Worm (Caenorhabditis elegans) whole organism, late embryonic: ENCODE data around the gene sipa-1.
A peak's percentile ranks its signal among the peaks of the same experiment; 100 is the strongest.

Source experiments
- C08G9.2 ChIP-seq: sonication (generic microtip); optimal IDR thresholded peaks from 2 replicates; lab custom pipeline; 2016; ENCODE audit warnings: mild to moderate bottlenecking, missing genetic modification characterization, moderate library complexity, missing compliant biosample characterization
- F13H6.1 ChIP-seq: sonication (generic microtip); optimal IDR thresholded peaks from 2 replicates; lab custom pipeline; 2016; ENCODE audit warnings: missing genetic modification characterization, missing compliant biosample characterization
- K02D7.2 ChIP-seq: sonication (generic microtip); optimal IDR thresholded peaks from 2 replicates; lab custom pipeline; 2017; ENCODE audit warnings: mild to moderate bottlenecking, missing genetic modification characterization, missing compliant biosample characterization
- K09A11.1 ChIP-seq: sonication (generic microtip); optimal IDR thresholded peaks from 2 replicates; lab custom pipeline; 2017; ENCODE audit warnings: antibody characterized with exemption, mild to moderate bottlenecking, missing genetic modification characterization, missing compliant biosample characterization; ENCODE audit not compliant: insufficient read depth
- ceh-14 ChIP-seq: sonication (generic microtip); optimal IDR thresholded peaks from 2 replicates; lab custom pipeline; 2016; ENCODE audit warnings: missing genotype, missing genetic modification characterization, missing compliant biosample characterization
- ceh-18 ChIP-seq: sonication (generic microtip); optimal IDR thresholded peaks from 2 replicates; lab custom pipeline; 2016; ENCODE audit warnings: missing genetic modification characterization, missing compliant biosample characterization
- ceh-19 ChIP-seq: fragments of 200-800 bp; sonication (Bioruptor generic); optimal IDR thresholded peaks from 2 replicates; lab custom pipeline; 2018; ENCODE audit warnings: mild to moderate bottlenecking, missing genetic modification characterization, missing compliant biosample characterization
- ceh-24 ChIP-seq: sonication (generic microtip); optimal IDR thresholded peaks from 2 replicates; lab custom pipeline; 2016; ENCODE audit warnings: mild to moderate bottlenecking, missing genetic modification characterization, missing compliant biosample characterization
- ceh-31 ChIP-seq: sonication (generic microtip); optimal IDR thresholded peaks from 2 replicates; lab custom pipeline; 2016; ENCODE audit warnings: missing genetic modification characterization, missing compliant biosample characterization
- ceh-6 ChIP-seq: fragments of 200-800 bp; sonication (Bioruptor generic); optimal IDR thresholded peaks from 2 replicates; lab custom pipeline; 2018; ENCODE audit warnings: mild to moderate bottlenecking, missing genetic modification characterization, missing compliant biosample characterization
- ceh-9 ChIP-seq: sonication (generic microtip); optimal IDR thresholded peaks from 2 replicates; lab custom pipeline; 2016; ENCODE audit warnings: mild to moderate bottlenecking, missing genetic modification characterization, inconsistent platforms, missing compliant biosample characterization
- dve-1 ChIP-seq: sonication (generic microtip); optimal IDR thresholded peaks from 2 replicates; lab custom pipeline; 2017; ENCODE audit warnings: antibody characterized with exemption, mild to moderate bottlenecking, missing genetic modification characterization, missing compliant biosample characterization
- elt-2 ChIP-seq: sonication (generic microtip); optimal IDR thresholded peaks from 2 replicates; lab custom pipeline; 2016; ENCODE audit warnings: missing genetic modification reagents, missing genetic modification characterization, missing compliant biosample characterization
- elt-4 ChIP-seq: sonication (generic microtip); optimal IDR thresholded peaks from 2 replicates; lab custom pipeline; 2016; ENCODE audit warnings: missing genetic modification characterization, missing compliant biosample characterization
- ets-4 ChIP-seq: sonication (generic microtip); optimal IDR thresholded peaks from 2 replicates; lab custom pipeline; 2016; ENCODE audit warnings: missing genetic modification characterization, missing compliant biosample characterization
- hlh-13 ChIP-seq: fragments of 200-800 bp; sonication (Bioruptor generic); optimal IDR thresholded peaks from 2 replicates; lab custom pipeline; 2018; ENCODE audit warnings: mild to moderate bottlenecking, missing genetic modification characterization, missing compliant biosample characterization
- hlh-30 ChIP-seq: sonication (generic microtip); optimal IDR thresholded peaks from 2 replicates; lab custom pipeline; 2017; ENCODE audit warnings: antibody characterized with exemption, missing genetic modification characterization, missing compliant biosample characterization; ENCODE audit not compliant: insufficient read depth
- hlh-6 ChIP-seq: sonication (generic microtip); optimal IDR thresholded peaks from 2 replicates; lab custom pipeline; 2016; ENCODE audit warnings: missing genotype, missing genetic modification characterization, missing compliant biosample characterization
- hlh-8 ChIP-seq: sonication (generic microtip); optimal IDR thresholded peaks from 2 replicates; lab custom pipeline; 2016; ENCODE audit warnings: missing genotype, missing genetic modification characterization, missing compliant biosample characterization
- mec-3 ChIP-seq: sonication (generic microtip); optimal IDR thresholded peaks from 2 replicates; lab custom pipeline; 2016; ENCODE audit warnings: borderline replicate concordance, missing genetic modification characterization, missing compliant biosample characterization
- nfya-1 ChIP-seq: sonication (generic microtip); optimal IDR thresholded peaks from 2 replicates; lab custom pipeline; 2017; ENCODE audit warnings: missing genetic modification characterization, mild to moderate bottlenecking, missing compliant biosample characterization, antibody characterized with exemption, moderate library complexity
- odd-2 ChIP-seq: sonication (generic microtip); optimal IDR thresholded peaks from 2 replicates; lab custom pipeline; 2017; ENCODE audit warnings: antibody characterized with exemption, mild to moderate bottlenecking, missing genetic modification characterization, missing compliant biosample characterization
- pat-9 ChIP-seq: fragments of 200-800 bp; sonication (Bioruptor generic); optimal IDR thresholded peaks from 2 replicates; lab custom pipeline; 2018; ENCODE audit warnings: mild to moderate bottlenecking, missing genetic modification characterization, moderate library complexity, missing compliant biosample characterization
- pha-2 ChIP-seq: sonication (generic microtip); optimal IDR thresholded peaks from 2 replicates; lab custom pipeline; 2017; ENCODE audit warnings: mild to moderate bottlenecking, missing genetic modification characterization, missing compliant biosample characterization
- pha-4 ChIP-seq: fragments of 150-350 bp; optimal IDR thresholded peaks from 2 replicates; lab custom pipeline; 2018; ENCODE audit warnings: missing biosample characterization, missing genetic modification reagents, missing genetic modification characterization
- ref-2 ChIP-seq: sonication (generic microtip); optimal IDR thresholded peaks from 2 replicates; lab custom pipeline; 2016; ENCODE audit warnings: missing genetic modification characterization, missing compliant biosample characterization
- sdc-2 ChIP-seq: sonication (generic microtip); optimal IDR thresholded peaks from 2 replicates; lab custom pipeline; 2016; ENCODE audit warnings: missing genotype, missing genetic modification characterization, missing compliant biosample characterization
- sox-2 ChIP-seq: fragments of 200-800 bp; sonication (Bioruptor generic); IDR thresholded peaks from 2 replicates; pipeline ENCODE4 v1.3.6; 2022; ENCODE audit warnings: missing genetic modification reagents, missing genetic modification characterization, missing compliant biosample characterization
- sox-4 ChIP-seq: sonication (generic microtip); optimal IDR thresholded peaks from 2 replicates; lab custom pipeline; 2017; ENCODE audit warnings: mild to moderate bottlenecking, missing genetic modification characterization, inconsistent platforms, missing compliant biosample characterization
- syd-9 ChIP-seq: sonication (generic microtip); optimal IDR thresholded peaks from 2 replicates; lab custom pipeline; 2016; ENCODE audit warnings: mild to moderate bottlenecking, missing genetic modification characterization, moderate library complexity, missing compliant biosample characterization
- tbx-2 ChIP-seq: sonication (generic microtip); optimal IDR thresholded peaks from 2 replicates; lab custom pipeline; 2016; ENCODE audit warnings: missing genetic modification characterization, missing compliant biosample characterization
- ttx-3 ChIP-seq: sonication (generic microtip); optimal IDR thresholded peaks from 2 replicates; lab custom pipeline; 2016; ENCODE audit warnings: missing genetic modification reagents, missing genetic modification characterization, missing compliant biosample characterization
- unc-3 ChIP-seq, 2 experiments: fragments of 200-800 bp in 1 of 2; sonication (Bioruptor generic) in 1 of 2; sonication (generic microtip) in 1 of 2; conservative IDR thresholded peaks in 1 of 2; optimal IDR thresholded peaks in 1 of 2; 2 replicates each; pipeline versions ENCODE4 v1.3.6 to Lab custom; 2016 to 2022; ENCODE audit warnings: missing compliant biosample characterization in 2 of 2, missing genetic modification characterization in 2 of 2, missing genetic modification reagents in 1 of 2
- unc-42 ChIP-seq: sonication (generic microtip); optimal IDR thresholded peaks from 2 replicates; lab custom pipeline; 2016; ENCODE audit warnings: missing genotype, missing genetic modification characterization, missing compliant biosample characterization
- unc-86 ChIP-seq: sonication (generic microtip); optimal IDR thresholded peaks from 2 replicates; lab custom pipeline; 2016; ENCODE audit warnings: missing genetic modification characterization, missing compliant biosample characterization

Gene sipa-1

DNA sequence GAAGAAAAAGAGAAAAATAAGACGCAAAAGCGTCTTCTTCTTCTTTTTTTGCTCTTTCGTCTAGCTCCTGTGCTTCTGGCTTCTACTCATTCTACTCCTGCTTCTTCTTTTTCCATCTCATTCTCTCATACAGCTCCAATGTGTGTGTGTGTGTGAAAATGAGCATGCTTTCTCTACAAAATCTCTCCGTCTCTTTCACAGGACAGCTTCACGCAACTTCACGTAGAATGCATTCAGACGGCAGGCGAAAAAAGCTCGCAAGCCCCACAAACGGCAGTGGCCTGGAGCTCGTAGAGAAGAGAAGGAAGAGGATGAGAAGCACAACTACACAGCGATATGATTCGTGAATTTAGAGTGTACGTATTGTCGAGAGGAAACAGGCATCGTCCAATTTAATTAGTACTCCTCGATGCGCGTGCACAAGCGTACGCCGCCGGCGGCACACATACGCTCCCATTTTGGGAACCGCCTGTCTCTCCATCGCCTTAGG lies 4.3 kb upstream of the sipa-1 start:
- no peak for TF ChIP-seq sox-4 (tag; lab: Kevin White, UChicago)
- TF ChIP-seq ttx-3 (tag; lab: Kevin White, UChicago) = peak; percentile 34
- TF ChIP-seq K09A11.1 (tag; lab: Kevin White, UChicago) = no peak
- TF ChIP-seq sdc-2 (tag; lab: Kevin White, UChicago) = no peak
- peak; percentile 11 for TF ChIP-seq C08G9.2 (tag; lab: Kevin White, UChicago)
- peak; percentile 89 for TF ChIP-seq ceh-14
- peak; percentile 51 for TF ChIP-seq hlh-6 (tag; lab: Kevin White, UChicago)
- no peak for TF ChIP-seq elt-2 (tag; lab: Kevin White, UChicago)
- TF ChIP-seq K02D7.2 (tag; lab: Kevin White, UChicago) = no peak
- no peak for TF ChIP-seq dve-1
- no peak for TF ChIP-seq syd-9 (tag; lab: Kevin White, UChicago)
- TF ChIP-seq unc-42 (tag; lab: Kevin White, UChicago) = peak; percentile 98
- peak; percentile 32 for TF ChIP-seq ref-2 (tag; lab: Kevin White, UChicago)
- TF ChIP-seq ets-4 (tag; lab: Kevin White, UChicago) = no peak
- TF ChIP-seq ceh-18 (tag; lab: Kevin White, UChicago) = peak; percentile 79
- TF ChIP-seq ceh-19 (GFP tag; lab: Kevin White, UChicago) = peak; percentile 33
- peak; percentile 45 for TF ChIP-seq nfya-1 (tag; lab: Kevin White, UChicago)
- peak; percentile 79 for TF ChIP-seq ceh-31 (tag; lab: Kevin White, UChicago)
- TF ChIP-seq unc-86 (tag; lab: Kevin White, UChicago) = no peak
- TF ChIP-seq sox-2 (GFP tag; lab: Robert Waterston, UW) = no peak
- TF ChIP-seq elt-4 (tag; lab: Kevin White, UChicago) = no peak
- peak; percentile 14 for TF ChIP-seq pat-9 (tag; lab: Kevin White, UChicago)
- no peak for TF ChIP-seq mec-3 (tag; lab: Kevin White, UChicago)
- TF ChIP-seq tbx-2 (tag; lab: Kevin White, UChicago) = peak; percentile 48
- no peak for TF ChIP-seq F13H6.1 (tag; lab: Kevin White, UChicago)

DNA sequence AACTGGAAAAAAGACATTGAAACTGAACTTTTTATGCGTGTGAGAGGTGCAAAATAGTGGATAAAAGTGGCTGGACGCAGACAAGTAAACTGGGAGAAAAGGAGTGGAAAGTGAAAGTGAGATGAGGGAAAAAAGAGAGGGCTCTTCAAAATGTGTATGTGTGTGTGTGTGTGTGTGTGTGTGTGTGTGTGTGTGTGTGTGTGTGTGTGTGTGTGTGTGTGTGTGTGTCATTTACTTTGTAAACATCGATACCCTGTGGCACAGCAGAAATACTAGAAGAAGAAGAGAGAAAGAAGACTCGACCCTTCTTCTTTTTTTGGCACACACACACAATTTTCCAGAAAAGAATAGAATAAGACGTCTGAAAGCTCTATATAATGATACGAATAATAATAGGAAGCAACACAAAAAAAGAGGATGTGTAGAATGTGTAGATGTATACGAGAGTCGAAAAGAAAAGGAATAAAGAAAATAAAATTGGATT lies 1.6 kb upstream of the sipa-1 start:
- TF ChIP-seq nfya-1 (tag; lab: Kevin White, UChicago) (peak; percentile 17), pat-9 (tag; lab: Kevin White, UChicago) (peak; percentile 1), odd-2 (tag; lab: Kevin White, UChicago) (no peak), unc-42 (tag; lab: Kevin White, UChicago) (peak; percentile 75), sdc-2 (tag; lab: Kevin White, UChicago) (no peak), ceh-18 (tag; lab: Kevin White, UChicago) (peak; percentile 75), ceh-9 (tag; lab: Kevin White, UChicago) (no peak), ceh-24 (tag; lab: Kevin White, UChicago) (no peak), hlh-13 (peak; percentile 17), ceh-6 (no peak), mec-3 (tag; lab: Kevin White, UChicago) (no peak), unc-3 (GFP tag; conservative IDR thresholded peaks at IDR 0.05; lab: Robert Waterston, UW) (no peak), unc-3 (tag; optimal IDR thresholded peaks at IDR 0.05; lab: Kevin White, UChicago) (no peak), pha-4 (tag; lab: Kevin White, UChicago) (no peak)

DNA sequence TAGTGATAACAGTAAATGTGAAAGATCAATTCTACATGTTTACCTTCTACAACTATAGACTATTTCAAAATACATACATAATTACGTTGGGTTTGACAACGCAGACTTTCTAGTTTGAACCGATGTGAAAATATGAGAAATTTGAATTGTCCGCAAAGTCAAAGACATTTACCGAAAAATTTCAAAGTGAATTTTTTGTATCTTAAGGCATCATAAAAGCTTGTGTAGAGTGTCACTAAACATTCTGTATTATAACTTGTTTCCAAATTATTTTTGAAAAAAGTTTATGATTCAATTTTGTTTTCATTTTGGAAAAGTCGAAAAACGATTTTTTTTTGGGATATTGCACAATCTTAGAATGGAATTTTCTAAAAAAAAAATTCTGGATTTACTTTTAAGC lies 1.5 kb downstream of the sipa-1 start:
- TF ChIP-seq pha-2 (tag; lab: Kevin White, UChicago) (no peak), C08G9.2 (tag; lab: Kevin White, UChicago) (no peak), hlh-8 (tag; lab: Kevin White, UChicago) (no peak), hlh-30 (no peak), pha-4 (tag; lab: Kevin White, UChicago) (no peak)
